Fruit fly (Drosophila melanogaster) whole organism, embryonic: Measurements from ENCODE around the gene nbs.

ENCODE experiments used
- CG10959 ChIP-seq: fragments of 200-800 bp; sonication (Bioruptor generic); IDR thresholded peaks from 2 replicates; pipeline ENCODE4 v1.3.6; 2022; ENCODE audit warnings: missing biosample characterization, missing genetic modification characterization
- CG11456 ChIP-seq: fragments of 200-800 bp; sonication (Bioruptor generic); IDR thresholded peaks from 3 replicates; pipeline ENCODE4 v1.3.6; 2022; ENCODE audit warnings: missing biosample characterization, missing genetic modification characterization
- CG11696 ChIP-seq: fragments of 200-800 bp; sonication (Bioruptor generic); IDR thresholded peaks from 2 replicates; pipeline ENCODE4 v1.3.6; 2022; ENCODE audit warnings: missing biosample characterization, missing genetic modification characterization
- CG1233 ChIP-seq: fragments of 200-800 bp; sonication (Bioruptor generic); optimal IDR thresholded peaks from 4 replicates; lab custom pipeline; 2018; ENCODE audit warnings: missing biosample characterization, mild to moderate bottlenecking, missing genetic modification characterization
- CG13123 ChIP-seq: fragments of 200-800 bp; sonication (Bioruptor generic); optimal IDR thresholded peaks from 2 replicates; lab custom pipeline; 2016; ENCODE audit warnings: missing biosample characterization, missing genetic modification characterization
- CG14860 ChIP-seq: fragments of 200-800 bp; sonication (Bioruptor generic); IDR thresholded peaks from 3 replicates; pipeline ENCODE4 v1.3.6; 2022; ENCODE audit warnings: missing biosample characterization, missing genetic modification characterization; ENCODE audit not compliant: partially characterized antibody
- CG17912 ChIP-seq: fragments of 200-800 bp; sonication (Bioruptor generic); optimal IDR thresholded peaks from 2 replicates; lab custom pipeline; 2018; ENCODE audit warnings: missing biosample characterization, mild to moderate bottlenecking, missing genetic modification characterization
- CG2889 ChIP-seq: fragments of 200-800 bp; sonication (Bioruptor generic); IDR thresholded peaks from 3 replicates; pipeline ENCODE4 v1.3.6; 2022; ENCODE audit warnings: missing biosample characterization, missing genetic modification characterization
- CG30431 ChIP-seq: fragments of 200-800 bp; sonication (Bioruptor generic); optimal IDR thresholded peaks from 2 replicates; lab custom pipeline; 2017; ENCODE audit warnings: missing biosample characterization, missing genetic modification characterization
- CG3281 ChIP-seq: fragments of 200-800 bp; sonication (Bioruptor generic); optimal IDR thresholded peaks from 3 replicates; lab custom pipeline; 2017; ENCODE audit warnings: missing biosample characterization, mild to moderate bottlenecking, missing genetic modification characterization
- CG3847 ChIP-seq: fragments of 200-800 bp; sonication (Bioruptor generic); IDR thresholded peaks from 2 replicates; pipeline ENCODE4 v1.3.6; 2022; ENCODE audit warnings: missing biosample characterization, missing genetic modification characterization
- CG4730 ChIP-seq: fragments of 200-800 bp; sonication (Bioruptor generic); IDR thresholded peaks from 2 replicates; pipeline ENCODE4 v1.3.6; 2022; ENCODE audit warnings: missing biosample characterization, missing genetic modification characterization
- CG6683 ChIP-seq: fragments of 200-800 bp; sonication (Bioruptor generic); optimal IDR thresholded peaks from 2 replicates; lab custom pipeline; 2017; ENCODE audit warnings: missing biosample characterization, mild to moderate bottlenecking, missing genetic modification characterization, missing genetic modification reagents
- CG6813 ChIP-seq: fragments of 200-800 bp; sonication (Bioruptor generic); optimal IDR thresholded peaks from 2 replicates; lab custom pipeline; 2017; ENCODE audit warnings: missing biosample characterization, missing genetic modification characterization, mild to moderate bottlenecking, moderate library complexity, missing genetic modification reagents
- CG7987 ChIP-seq: fragments of 200-800 bp; sonication (Bioruptor generic); optimal IDR thresholded peaks from 2 replicates; lab custom pipeline; 2018; ENCODE audit warnings: missing biosample characterization, mild to moderate bottlenecking, missing genetic modification characterization, moderate library complexity
- CG9215 ChIP-seq: fragments of 200-800 bp; sonication (Bioruptor generic); IDR thresholded peaks from 2 replicates; pipeline ENCODE4 v1.3.6; 2022; ENCODE audit warnings: missing biosample characterization, missing genetic modification characterization
- D19B ChIP-seq: fragments of 200-800 bp; sonication (Bioruptor generic); optimal IDR thresholded peaks from 2 replicates; lab custom pipeline; 2017; ENCODE audit warnings: missing biosample characterization, mild to moderate bottlenecking, missing genetic modification characterization
- H15 ChIP-seq: fragments of 200-800 bp; sonication (Bioruptor generic); IDR thresholded peaks from 3 replicates; pipeline ENCODE4 v1.3.6; 2022; ENCODE audit warnings: missing biosample characterization, missing genetic modification characterization
- HLH3B ChIP-seq: fragments of 200-800 bp; sonication (Bioruptor generic); IDR thresholded peaks from 2 replicates; pipeline ENCODE4 v1.3.6; 2022; ENCODE audit warnings: missing biosample characterization, missing genetic modification characterization
- Hsf ChIP-seq: fragments of 200-800 bp; sonication (Bioruptor generic); optimal IDR thresholded peaks from 3 replicates; lab custom pipeline; 2016; ENCODE audit warnings: missing biosample characterization, missing genetic modification characterization
- Lhr ChIP-seq: fragments of 200-800 bp; sonication (Bioruptor generic); optimal IDR thresholded peaks from 3 replicates; lab custom pipeline; 2017; ENCODE audit warnings: mild to moderate bottlenecking, missing biosample characterization, missing genetic modification reagents, missing genetic modification characterization
- MTF-1 ChIP-seq: fragments of 200-800 bp; sonication (Bioruptor generic); optimal IDR thresholded peaks from 2 replicates; lab custom pipeline; 2018; ENCODE audit warnings: missing biosample characterization, mild to moderate bottlenecking, missing genetic modification characterization, borderline replicate concordance
- NK7.1 ChIP-seq: fragments of 200-800 bp; sonication (Bioruptor generic); optimal IDR thresholded peaks from 3 replicates; lab custom pipeline; 2016; ENCODE audit warnings: missing biosample characterization, missing genetic modification characterization
- PHDP ChIP-seq: fragments of 200-800 bp; sonication (Bioruptor generic); optimal IDR thresholded peaks from 3 replicates; lab custom pipeline; 2018; ENCODE audit warnings: missing biosample characterization, mild to moderate bottlenecking, missing genetic modification characterization, moderate library complexity
- Ptx1 ChIP-seq: fragments of 200-800 bp; sonication (Bioruptor generic); IDR thresholded peaks from 2 replicates; pipeline ENCODE4 v1.3.6; 2022; ENCODE audit warnings: missing biosample characterization, missing genetic modification characterization
- Sin3A ChIP-seq: fragments of >200 bp; optimal IDR thresholded peaks from 2 replicates; lab custom pipeline; 2018
- Spps ChIP-seq: fragments of 200-800 bp; sonication (Bioruptor generic); optimal IDR thresholded peaks from 2 replicates; lab custom pipeline; 2018; ENCODE audit warnings: missing biosample characterization, mild to moderate bottlenecking, missing genetic modification characterization
- Trl ChIP-seq, 3 experiments: fragments of >200 bp in 2 of 3; fragments of 200-800 bp in 1 of 3; sonication (Bioruptor generic) in 1 of 3; optimal IDR thresholded peaks; 2 replicates in 1 of 3; 3 replicates in 2 of 3; lab custom pipeline; 2016 to 2017; ENCODE audit warnings: missing biosample characterization in 1 of 3, missing genetic modification characterization in 1 of 3
- Vsx1 ChIP-seq: fragments of 200-800 bp; sonication (Bioruptor generic); optimal IDR thresholded peaks from 2 replicates; lab custom pipeline; 2017; ENCODE audit warnings: missing biosample characterization, mild to moderate bottlenecking, missing genetic modification characterization, missing genetic modification reagents
- aop ChIP-seq: fragments of 200-800 bp; sonication (Bioruptor generic); IDR thresholded peaks from 2 replicates; pipeline ENCODE4 v1.3.6; 2022; ENCODE audit warnings: missing biosample characterization, missing genetic modification characterization
- bbx ChIP-seq: fragments of 200-800 bp; sonication (Bioruptor generic); IDR thresholded peaks from 2 replicates; pipeline ENCODE4 v1.3.6; 2022; ENCODE audit warnings: missing biosample characterization, missing genetic modification characterization; ENCODE audit not compliant: partially characterized antibody
- bowl ChIP-seq: fragments of 200-800 bp; sonication (Bioruptor generic); IDR thresholded peaks from 2 replicates; pipeline ENCODE4 v1.3.6; 2022; ENCODE audit warnings: missing biosample characterization, missing genetic modification characterization
- cas ChIP-seq: fragments of 200-800 bp; sonication (Bioruptor generic); IDR thresholded peaks from 2 replicates; pipeline ENCODE4 v1.3.6; 2022; ENCODE audit warnings: missing biosample characterization, missing genetic modification characterization
- cato ChIP-seq: fragments of 200-800 bp; sonication (Bioruptor generic); optimal IDR thresholded peaks from 2 replicates; lab custom pipeline; 2016; ENCODE audit warnings: missing biosample characterization, missing genetic modification characterization, borderline replicate concordance
- cwo ChIP-seq: fragments of 200-800 bp; sonication (Bioruptor generic); optimal IDR thresholded peaks from 3 replicates; lab custom pipeline; 2017; ENCODE audit warnings: missing biosample characterization, missing genetic modification characterization, mild to moderate bottlenecking, moderate library complexity, missing genetic modification reagents
- dimm ChIP-seq: fragments of 200-800 bp; sonication (Bioruptor generic); IDR thresholded peaks from 2 replicates; pipeline ENCODE4 v1.3.6; 2022; ENCODE audit warnings: missing biosample characterization, missing genetic modification characterization
- fd3F ChIP-seq: fragments of 200-800 bp; sonication (Bioruptor generic); optimal IDR thresholded peaks from 2 replicates; lab custom pipeline; 2018; ENCODE audit warnings: missing biosample characterization, mild to moderate bottlenecking, missing genetic modification characterization, moderate library complexity
- fru ChIP-seq: fragments of >200 bp; optimal IDR thresholded peaks from 2 replicates; lab custom pipeline; 2017
- grau ChIP-seq: fragments of 200-800 bp; optimal IDR thresholded peaks from 3 replicates; lab custom pipeline; 2019; ENCODE audit warnings: missing biosample characterization, mild to moderate bottlenecking, missing genetic modification characterization, moderate library complexity
- gro ChIP-seq: fragments of 200-800 bp; sonication (Bioruptor generic); optimal IDR thresholded peaks from 2 replicates; lab custom pipeline; 2016; ENCODE audit warnings: missing biosample characterization, missing genetic modification characterization
- ind ChIP-seq: fragments of 200-800 bp; sonication (Bioruptor generic); optimal IDR thresholded peaks from 3 replicates; lab custom pipeline; 2016; ENCODE audit warnings: missing biosample characterization, missing genetic modification characterization
- kay ChIP-seq: fragments of 200-800 bp; sonication (Bioruptor generic); optimal IDR thresholded peaks from 2 replicates; lab custom pipeline; 2016; ENCODE audit warnings: missing biosample characterization, missing genetic modification characterization
- knrl ChIP-seq: fragments of 200-800 bp; sonication (Bioruptor generic); IDR thresholded peaks from 3 replicates; pipeline ENCODE4 v1.3.6; 2022; ENCODE audit warnings: missing biosample characterization, missing genetic modification characterization; ENCODE audit not compliant: partially characterized antibody
- onecut ChIP-seq: fragments of 200-800 bp; sonication (Bioruptor generic); IDR thresholded peaks from 2 replicates; pipeline ENCODE4 v1.3.6; 2022; ENCODE audit warnings: missing biosample characterization, missing genetic modification characterization
- peb ChIP-seq: fragments of 200-800 bp; sonication (Bioruptor generic); IDR thresholded peaks from 2 replicates; pipeline ENCODE4 v1.3.6; 2022; ENCODE audit warnings: missing biosample characterization, missing genetic modification characterization
- pum ChIP-seq: fragments of 200-800 bp; sonication (Bioruptor generic); optimal IDR thresholded peaks from 2 replicates; lab custom pipeline; 2016; ENCODE audit warnings: missing biosample characterization, missing genetic modification characterization
- sqz ChIP-seq: fragments of 200-800 bp; sonication (Bioruptor generic); optimal IDR thresholded peaks from 3 replicates; lab custom pipeline; 2018; ENCODE audit warnings: missing biosample characterization, mild to moderate bottlenecking, missing genetic modification characterization
- tio ChIP-seq: fragments of 200-800 bp; sonication (Bioruptor generic); optimal IDR thresholded peaks from 2 replicates; lab custom pipeline; 2017; ENCODE audit warnings: missing biosample characterization, missing genetic modification characterization, inconsistent platforms
- vfl ChIP-seq: fragments of 200-800 bp; sonication (Bioruptor generic); optimal IDR thresholded peaks from 2 replicates; lab custom pipeline; 2016; ENCODE audit warnings: missing biosample characterization, missing genetic modification characterization
- wdn ChIP-seq: fragments of 200-800 bp; sonication (Bioruptor generic); IDR thresholded peaks from 2 replicates; pipeline ENCODE4 v1.3.6; 2022; ENCODE audit warnings: missing biosample characterization, missing genetic modification characterization

The nbs gene

dm6 chr3L:9692892-9693551 lies 30.0 kb downstream of the nbs start (continued):
- peak; percentile 84 for TF ChIP-seq Lhr (GFP tag; lab: Kevin White, UChicago)
- TF ChIP-seq cas (GFP tag; lab: Robert Waterston, UW): peak; percentile 53
- TF ChIP-seq CG11456 (GFP tag; lab: Robert Waterston, UW): peak; percentile 91
- no peak for TF ChIP-seq knrl (GFP tag; lab: Robert Waterston, UW)
- no peak for TF ChIP-seq CG11696 (GFP tag; lab: Robert Waterston, UW)
- peak; percentile 33; the same call in 1 of the 2 replicates for TF ChIP-seq bowl (GFP tag; lab: Robert Waterston, UW)
- peak; percentile 79 for TF ChIP-seq CG2889 (GFP tag; lab: Robert Waterston, UW)
- TF ChIP-seq peb (GFP tag; lab: Robert Waterston, UW): peak; percentile 84
- TF ChIP-seq H15 (GFP tag; lab: Robert Waterston, UW): peak; percentile 76
- peak; percentile 88; the same call in 1 of the 2 replicates for TF ChIP-seq HLH3B
- peak; percentile 92 for TF ChIP-seq CG9215 (GFP tag; lab: Robert Waterston, UW)
- TF ChIP-seq CG6813 (GFP tag; lab: Kevin White, UChicago): peak; percentile 89
- TF ChIP-seq CG6683 (GFP tag; lab: Kevin White, UChicago): peak; percentile 91
- peak; percentile 86 for TF ChIP-seq Spps (tag; lab: Kevin White, UChicago)
- TF ChIP-seq cwo (GFP tag; lab: Kevin White, UChicago): peak; percentile 97
- peak; percentile 98 for TF ChIP-seq tio (GFP tag; lab: Kevin White, UChicago)
- TF ChIP-seq MTF-1: peak; percentile 68
- peak; percentile 93 for TF ChIP-seq PHDP (tag; lab: Kevin White, UChicago)
- no peak for TF ChIP-seq fru (lab: Kevin White, UChicago)
- peak; percentile 99 for TF ChIP-seq D19B (GFP tag; lab: Kevin White, UChicago)
- TF ChIP-seq CG17912 (GFP tag; lab: Kevin White, UChicago): peak; percentile 64
- TF ChIP-seq CG3847 (GFP tag; lab: Robert Waterston, UW): peak; percentile 92
- peak; percentile 93 for TF ChIP-seq fd3F (GFP tag; lab: Kevin White, UChicago)
- peak; percentile 96 for TF ChIP-seq CG1233 (GFP tag; lab: Kevin White, UChicago)
- peak; percentile 93 for TF ChIP-seq Ptx1 (GFP tag; lab: Robert Waterston, UW)
- peak; percentile 86 for TF ChIP-seq CG4730 (GFP tag; lab: Robert Waterston, UW)
- TF ChIP-seq CG3281: peak; percentile 97
- peak; percentile 96 for TF ChIP-seq grau (tag; lab: Kevin White, UChicago)
- TF ChIP-seq CG10959 (GFP tag; lab: Robert Waterston, UW): peak; percentile 74; the same call in 1 of the 2 replicates
- TF ChIP-seq CG7987: peak; percentile 82
- peak; percentile 95 for TF ChIP-seq kay (GFP tag; lab: Kevin White, UChicago)
- peak; percentile 85 for TF ChIP-seq onecut (GFP tag; lab: Robert Waterston, UW)
- TF ChIP-seq wdn: peak; percentile 87
- TF ChIP-seq vfl (GFP tag; lab: Kevin White, UChicago): peak; percentile 93
- TF ChIP-seq aop (GFP tag; lab: Robert Waterston, UW): peak; percentile 70; the same call in 1 of the 2 replicates
- TF ChIP-seq sqz (GFP tag; lab: Kevin White, UChicago): peak; percentile 87
- TF ChIP-seq Vsx1 (GFP tag; lab: Kevin White, UChicago): peak; percentile 88
- TF ChIP-seq Sin3A (lab: Kevin White, UChicago): no peak
- TF ChIP-seq Trl (optimal IDR thresholded peaks at IDR 0.05; lab: Kevin White, UChicago): peak in 1 of 2 experiments; percentile 68
- TF ChIP-seq Trl (GFP tag; optimal IDR thresholded peaks at IDR 0.05; lab: Kevin White, UChicago): peak; percentile 95
- TF ChIP-seq CG14860 (GFP tag; lab: Robert Waterston, UW): no peak
- peak; percentile 97 for TF ChIP-seq pum
- peak; percentile 96 for TF ChIP-seq gro (GFP tag; lab: Kevin White, UChicago)
- peak; percentile 94 for TF ChIP-seq CG30431 (GFP tag; lab: Kevin White, UChicago)
- TF ChIP-seq dimm (GFP tag; lab: Robert Waterston, UW): peak; percentile 79
- TF ChIP-seq cato (GFP tag; lab: Kevin White, UChicago): peak; percentile 96
- TF ChIP-seq ind: peak; percentile 96
- TF ChIP-seq Hsf (GFP tag; lab: Kevin White, UChicago): peak; percentile 97
- TF ChIP-seq CG13123: peak; percentile 82
- no peak for TF ChIP-seq bbx (GFP tag; lab: Robert Waterston, UW)
- TF ChIP-seq NK7.1 (GFP tag; lab: Kevin White, UChicago): peak; percentile 94
